Fruit fly (Drosophila melanogaster): ENCODE data around the gene Sec5.

Gene Sec5

DNA sequence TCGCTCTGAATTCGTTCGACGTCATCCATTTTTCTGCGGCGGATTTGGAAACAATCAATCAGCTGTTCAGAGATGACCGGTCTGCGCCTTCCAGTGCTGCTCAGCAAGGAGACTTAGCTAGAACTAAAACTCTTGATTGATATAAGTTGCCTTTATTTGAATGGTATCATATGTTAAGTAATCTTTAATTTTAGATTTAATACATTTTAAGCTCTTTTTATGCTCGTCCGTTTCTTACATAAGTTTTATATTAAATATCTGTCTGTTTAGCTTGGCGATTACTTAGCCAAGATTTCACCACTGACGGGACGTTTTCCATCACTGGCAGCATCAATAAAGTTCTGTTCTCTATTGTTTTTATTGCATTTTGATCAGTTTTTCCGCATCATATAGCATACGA is at the start of gene Sec5, which contains the start of gene Cog3:
Sec5 (plus strand) TSS at position 296 of the 400 bp plus-strand sequence.
Cog3 (minus strand) TSS at position 58 of the 400 bp plus-strand sequence.
- TF ChIP-seq pan (optimal IDR thresholded peaks at IDR 0.05) = no peak
- TF ChIP-seq usp (GFP tag; optimal IDR thresholded peaks at IDR 0.05) = no peak
- no peak for TF ChIP-seq psq (optimal IDR thresholded peaks at IDR 0.05)
- no peak for TF ChIP-seq EcR (GFP tag; optimal IDR thresholded peaks at IDR 0.05)
- no peak for TF ChIP-seq Dll (optimal IDR thresholded peaks at IDR 0.05)
- no peak for TF ChIP-seq CG8478 (optimal IDR thresholded peaks at IDR 0.05)

DNA sequence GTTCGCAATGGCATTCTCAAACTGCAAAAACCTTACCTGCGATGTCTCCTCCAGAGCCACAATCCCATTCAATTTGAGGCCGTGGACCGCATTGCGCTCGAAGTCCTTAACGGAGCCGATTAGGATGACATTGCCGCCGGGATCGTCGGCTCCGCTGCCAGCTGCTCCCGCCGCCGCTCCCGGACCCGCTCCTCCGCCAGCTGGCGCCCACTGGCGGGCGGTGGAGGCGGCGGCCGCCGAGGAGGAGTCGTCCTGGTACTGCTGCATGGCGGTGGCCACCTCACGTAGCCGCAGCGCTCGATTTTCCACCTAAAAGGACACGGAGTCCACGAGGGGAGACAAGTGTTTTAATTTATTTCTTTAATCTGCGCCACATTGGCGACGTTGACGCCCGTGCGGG is 49.4 kb upstream of the Sec5 start:
- TF ChIP-seq CG8478 (optimal IDR thresholded peaks at IDR 0.05) = no peak
- TF ChIP-seq usp (GFP tag; optimal IDR thresholded peaks at IDR 0.05) = no peak
- TF ChIP-seq psq (optimal IDR thresholded peaks at IDR 0.05) = no peak
- TF ChIP-seq pan (optimal IDR thresholded peaks at IDR 0.05) = no peak
- no peak for TF ChIP-seq Dll (optimal IDR thresholded peaks at IDR 0.05)

DNA sequence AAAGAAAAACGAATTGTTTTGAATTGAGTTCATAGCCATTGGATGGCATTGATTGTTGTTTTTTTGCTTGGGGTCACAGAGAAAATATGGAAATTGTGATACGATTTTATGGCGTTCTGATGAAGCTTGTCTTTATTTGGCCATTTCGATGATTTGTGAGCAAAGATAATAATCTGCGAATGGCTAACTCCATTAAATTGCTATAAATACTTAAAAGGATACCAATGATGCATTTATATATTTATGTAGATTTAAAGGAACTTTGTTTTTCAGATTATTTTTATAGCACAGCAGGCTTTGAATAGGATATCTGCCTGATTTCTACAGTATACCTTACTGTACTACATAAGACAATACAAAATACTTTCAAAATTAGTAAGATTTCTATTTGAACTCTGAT is 46.8 kb upstream of the Sec5 start, which contains the start of gene CG8840:
CG8840 (plus strand) TSS at position 301 of the 400 bp plus-strand sequence.
- no peak for TF ChIP-seq CG8478 (optimal IDR thresholded peaks at IDR 0.05)
- no peak for TF ChIP-seq psq (optimal IDR thresholded peaks at IDR 0.05)
- no peak for TF ChIP-seq pan (optimal IDR thresholded peaks at IDR 0.05)
- TF ChIP-seq usp (GFP tag; optimal IDR thresholded peaks at IDR 0.05) = no peak
- TF ChIP-seq Dll (optimal IDR thresholded peaks at IDR 0.05) = no peak
- no peak for TF ChIP-seq EcR (GFP tag; optimal IDR thresholded peaks at IDR 0.05)

DNA sequence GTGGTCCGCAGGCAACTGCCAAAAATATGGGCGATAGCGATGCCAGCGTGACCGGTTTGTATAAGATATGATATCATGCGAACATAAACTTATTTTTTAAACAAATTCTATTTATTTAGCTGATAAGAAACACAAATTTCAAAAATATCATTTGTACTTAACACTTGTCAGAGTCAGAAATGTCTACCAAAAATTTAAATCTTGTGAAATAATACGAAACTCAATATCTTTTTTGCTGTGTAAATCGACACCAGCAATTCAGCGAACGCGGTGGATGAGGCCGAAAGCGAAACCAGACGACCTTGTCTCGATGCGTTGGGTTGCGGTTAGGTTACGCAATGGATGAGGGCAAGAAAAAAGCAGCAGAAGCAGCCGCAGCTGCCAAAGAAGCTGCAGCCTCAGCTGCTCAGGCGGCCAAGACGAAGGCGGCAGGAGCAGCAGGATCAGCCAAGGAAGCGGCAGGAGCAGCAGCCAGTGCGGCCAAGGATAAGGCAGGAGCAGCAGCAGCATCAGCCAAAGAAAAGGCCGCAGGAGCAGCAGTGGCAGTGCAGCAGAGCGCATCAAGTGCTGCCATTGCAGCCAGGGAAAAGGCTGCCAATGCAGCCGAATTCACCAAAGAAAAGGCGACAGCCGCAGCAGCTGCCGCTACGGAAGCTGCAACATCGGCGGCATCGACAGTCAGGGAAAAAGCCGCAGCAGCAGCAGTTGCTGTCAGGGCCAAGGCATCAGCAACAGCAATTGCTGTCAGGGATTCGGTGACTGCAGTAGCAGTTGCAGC is 40.4 kb upstream of the Sec5 start, which contains the start of gene CG31952:
CG31952 (plus strand) TSS at position 167 of the 778 bp plus-strand sequence.
- TF ChIP-seq pan (optimal IDR thresholded peaks at IDR 0.05) = no peak
- TF ChIP-seq psq (optimal IDR thresholded peaks at IDR 0.05) = no peak
- no peak for TF ChIP-seq EcR (GFP tag; optimal IDR thresholded peaks at IDR 0.05)
- no peak for TF ChIP-seq usp (GFP tag; optimal IDR thresholded peaks at IDR 0.05)
- TF ChIP-seq CG8478 (optimal IDR thresholded peaks at IDR 0.05) = no peak
- no peak for TF ChIP-seq Dll (optimal IDR thresholded peaks at IDR 0.05)

- TF ChIP-seq EcR (GFP tag; optimal IDR thresholded peaks at IDR 0.05) = no peak
- TF ChIP-seq CG8478 (optimal IDR thresholded peaks at IDR 0.05) = no peak
- no peak for TF ChIP-seq Dll (optimal IDR thresholded peaks at IDR 0.05)
- no peak for TF ChIP-seq pan (optimal IDR thresholded peaks at IDR 0.05)
- no peak for TF ChIP-seq psq (optimal IDR thresholded peaks at IDR 0.05)
- TF ChIP-seq usp (GFP tag; optimal IDR thresholded peaks at IDR 0.05) = no peak
Measured at dm6 chr2L:3417613-3418012, 39.5 kb upstream of the Sec5 start.

dm6 chr2L:3422753-3423152 is 34.3 kb upstream of the Sec5 start:
- TF ChIP-seq psq (optimal IDR thresholded peaks at IDR 0.05) (no peak), pan (optimal IDR thresholded peaks at IDR 0.05) (no peak)

DNA sequence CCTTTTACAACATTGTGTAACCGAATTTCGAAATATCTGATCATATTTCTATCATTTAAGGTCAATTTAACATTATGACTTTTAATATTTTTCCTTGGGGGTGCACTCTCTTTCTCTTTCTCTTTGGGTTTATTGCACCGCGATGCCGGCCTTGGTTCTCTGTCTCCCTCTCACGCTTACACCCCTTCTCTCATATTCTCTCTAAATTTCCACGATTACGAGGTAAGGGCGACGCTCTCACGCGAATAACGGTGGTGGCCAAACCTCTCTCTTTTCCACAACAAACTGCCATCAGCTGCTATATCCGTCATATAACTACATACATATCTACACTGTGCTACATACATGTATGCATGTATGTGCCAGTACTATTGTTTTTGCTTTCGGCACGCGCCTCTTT is 31.2 kb upstream of the Sec5 start:
- no peak for TF ChIP-seq EcR (GFP tag; optimal IDR thresholded peaks at IDR 0.05)
- TF ChIP-seq psq (optimal IDR thresholded peaks at IDR 0.05) = no peak
- TF ChIP-seq Dll (optimal IDR thresholded peaks at IDR 0.05) = no peak
- no peak for TF ChIP-seq pan (optimal IDR thresholded peaks at IDR 0.05)
- TF ChIP-seq usp (GFP tag; optimal IDR thresholded peaks at IDR 0.05) = no peak
- no peak for TF ChIP-seq CG8478 (optimal IDR thresholded peaks at IDR 0.05)

- no peak for TF ChIP-seq usp (GFP tag; optimal IDR thresholded peaks at IDR 0.05)
Measured at dm6 chr2L:3426669-3427232, 30.4 kb upstream of the Sec5 start, which contains the start of gene Pgant2. Gene Pgant2 (minus strand): TSS chr2L:3426719.

dm6 chr2L:3428419-3429097 is 28.5 kb upstream of the Sec5 start:
- TF ChIP-seq EcR (GFP tag; optimal IDR thresholded peaks at IDR 0.05) (no peak), Dll (optimal IDR thresholded peaks at IDR 0.05) (no peak), usp (GFP tag; optimal IDR thresholded peaks at IDR 0.05) (no peak), pan (optimal IDR thresholded peaks at IDR 0.05) (no peak), CG8478 (optimal IDR thresholded peaks at IDR 0.05) (no peak), psq (optimal IDR thresholded peaks at IDR 0.05) (no peak)

DNA sequence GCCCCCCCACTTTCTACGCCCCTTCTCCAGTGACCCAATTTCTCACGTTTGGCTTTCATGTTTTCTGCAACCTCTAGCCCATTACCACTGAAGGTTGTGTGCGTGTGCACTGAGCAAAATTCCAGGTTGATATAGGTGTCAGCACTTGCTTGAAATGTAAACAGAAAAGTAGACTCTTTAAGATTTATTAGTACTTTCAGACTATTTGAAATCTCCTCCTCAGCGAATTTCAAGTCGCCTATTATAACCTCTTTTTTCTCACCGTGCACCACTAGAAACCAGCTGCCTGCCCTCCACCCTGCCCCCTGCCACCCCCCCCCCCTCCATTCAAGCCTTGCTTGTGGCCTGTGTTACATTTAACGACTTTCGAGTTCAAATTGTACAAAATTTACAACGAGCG is 22.0 kb upstream of the Sec5 start:
- no peak for TF ChIP-seq Dll (optimal IDR thresholded peaks at IDR 0.05)
- TF ChIP-seq usp (GFP tag; optimal IDR thresholded peaks at IDR 0.05) = no peak
- TF ChIP-seq CG8478 (optimal IDR thresholded peaks at IDR 0.05) = no peak
- TF ChIP-seq psq (optimal IDR thresholded peaks at IDR 0.05) = no peak
- no peak for TF ChIP-seq pan (optimal IDR thresholded peaks at IDR 0.05)
- TF ChIP-seq EcR (GFP tag; optimal IDR thresholded peaks at IDR 0.05) = no peak

dm6 chr2L:3436347-3436746 is 20.8 kb upstream of the Sec5 start:
- TF ChIP-seq EcR (GFP tag; optimal IDR thresholded peaks at IDR 0.05) (no peak), pan (optimal IDR thresholded peaks at IDR 0.05) (no peak), Dll (optimal IDR thresholded peaks at IDR 0.05) (no peak), psq (optimal IDR thresholded peaks at IDR 0.05) (no peak), usp (GFP tag; optimal IDR thresholded peaks at IDR 0.05) (no peak), CG8478 (optimal IDR thresholded peaks at IDR 0.05) (no peak)

DNA sequence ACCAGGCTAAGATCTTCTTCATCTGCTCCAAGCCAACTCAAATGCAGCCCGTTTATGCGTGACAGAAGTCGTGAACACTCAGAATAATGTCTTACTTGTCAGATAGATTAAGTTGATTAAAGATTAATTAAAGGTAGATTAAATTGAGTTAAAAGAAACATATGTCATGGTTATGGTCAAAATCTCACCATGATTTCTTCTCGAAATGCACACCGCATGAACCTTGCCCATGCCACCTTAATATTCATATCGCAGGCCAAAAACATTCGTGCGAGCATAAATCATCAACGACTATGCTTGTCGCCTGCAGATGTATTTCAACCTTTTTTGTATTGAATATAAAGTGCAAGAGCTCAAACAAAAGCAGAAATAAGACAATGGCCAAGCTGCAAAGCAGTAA is 20.0 kb upstream of the Sec5 start:
- TF ChIP-seq pan (optimal IDR thresholded peaks at IDR 0.05) = no peak
- no peak for TF ChIP-seq CG8478 (optimal IDR thresholded peaks at IDR 0.05)
- TF ChIP-seq usp (GFP tag; optimal IDR thresholded peaks at IDR 0.05) = no peak
- TF ChIP-seq EcR (GFP tag; optimal IDR thresholded peaks at IDR 0.05) = no peak
- TF ChIP-seq Dll (optimal IDR thresholded peaks at IDR 0.05) = no peak
- TF ChIP-seq psq (optimal IDR thresholded peaks at IDR 0.05) = no peak

All from whole organism.